Worm (Caenorhabditis elegans) whole organism, L4 larva: ENCODE data around the gene F52G3.1.

Experiments used
- F44E2.7 ChIP-seq: fragments of 200-800 bp; sonication (Bioruptor generic); IDR thresholded peaks from 2 replicates; pipeline ENCODE4 v2.1.2; 2022; ENCODE audit warnings: missing genetic modification characterization, missing compliant biosample characterization
- F49E8.2 ChIP-seq: sonication (generic microtip); optimal IDR thresholded peaks from 2 replicates; lab custom pipeline; 2016; ENCODE audit warnings: missing compliant biosample characterization, mild to moderate bottlenecking, missing genetic modification characterization, borderline replicate concordance
- R02D3.7 ChIP-seq: fragments of 150-350 bp; sonication (generic microtip); optimal IDR thresholded peaks from 3 replicates; lab custom pipeline; 2014; ENCODE audit warnings: missing biosample characterization, missing genetic modification characterization
- T20F7.1 ChIP-seq: fragments of 200-800 bp; sonication (Bioruptor generic); optimal IDR thresholded peaks from 2 replicates; lab custom pipeline; 2018; ENCODE audit warnings: mild to moderate bottlenecking, missing genetic modification characterization, missing compliant biosample characterization
- Y48G9A.11 ChIP-seq: fragments of 200-800 bp; sonication (Bioruptor generic); IDR thresholded peaks from 2 replicates; pipeline ENCODE4 v1.3.6; 2022; ENCODE audit warnings: missing genetic modification reagents, missing genetic modification characterization, missing compliant biosample characterization
- ZK546.5 ChIP-seq, 2 experiments: sonication (generic microtip); optimal IDR thresholded peaks; 2 replicates each; lab custom pipeline; 2017; ENCODE audit warnings: missing biosample characterization in 2 of 2, missing genetic modification characterization in 2 of 2
- aly-2 ChIP-seq: sonication (generic microtip); optimal IDR thresholded peaks from 2 replicates; lab custom pipeline; 2018; ENCODE audit warnings: missing biosample characterization, missing genetic modification characterization
- ceh-20 ChIP-seq: fragments of 200-800 bp; sonication (Bioruptor generic); IDR thresholded peaks from 2 replicates; pipeline ENCODE4 v1.3.6; 2022; ENCODE audit warnings: missing genetic modification reagents, missing genetic modification characterization, missing compliant biosample characterization
- ceh-32 ChIP-seq: sonication (generic microtip); optimal IDR thresholded peaks from 2 replicates; lab custom pipeline; 2016; ENCODE audit warnings: mild to moderate bottlenecking, missing genetic modification characterization, missing compliant biosample characterization; ENCODE audit not compliant: poor library complexity
- cey-2 ChIP-seq: sonication (generic microtip); optimal IDR thresholded peaks from 3 replicates; lab custom pipeline; 2017; ENCODE audit warnings: missing genetic modification characterization, mild to moderate bottlenecking, missing compliant biosample characterization, antibody characterized with exemption, borderline replicate concordance; ENCODE audit not compliant: insufficient read depth
- daf-12 ChIP-seq: fragments of 150-350 bp; optimal IDR thresholded peaks from 2 replicates; lab custom pipeline; 2014; ENCODE audit warnings: missing biosample characterization, missing genetic modification reagents, missing genetic modification characterization
- dmd-6 ChIP-seq: fragments of 200-800 bp; sonication (Bioruptor generic); IDR thresholded peaks from 2 replicates; pipeline ENCODE4 v1.3.6; 2022; ENCODE audit warnings: missing genetic modification reagents, missing genetic modification characterization, missing compliant biosample characterization
- dmd-9 ChIP-seq: fragments of 200-800 bp; sonication (Bioruptor generic); IDR thresholded peaks from 2 replicates; pipeline ENCODE4 v1.3.6; 2022; ENCODE audit warnings: missing genetic modification reagents, missing genetic modification characterization, missing compliant biosample characterization
- duxl-1 ChIP-seq: sonication (generic microtip); optimal IDR thresholded peaks from 2 replicates; lab custom pipeline; 2016; ENCODE audit warnings: mild to moderate bottlenecking, missing genetic modification characterization, moderate library complexity, missing compliant biosample characterization; ENCODE audit not compliant: poor library complexity
- egl-27 ChIP-seq: sonication (generic microtip); optimal IDR thresholded peaks from 3 replicates; lab custom pipeline; 2017; ENCODE audit warnings: missing biosample characterization, missing genetic modification reagents, missing genetic modification characterization
- egl-43 ChIP-seq: fragments of 200-800 bp; sonication (Bioruptor generic); IDR thresholded peaks from 2 replicates; pipeline ENCODE4 v1.3.6; 2022; ENCODE audit warnings: missing genetic modification reagents, missing genetic modification characterization, missing compliant biosample characterization
- fkh-10 ChIP-seq: fragments of 150-350 bp; optimal IDR thresholded peaks from 2 replicates; lab custom pipeline; 2014; ENCODE audit warnings: missing biosample characterization, missing genetic modification reagents, missing genetic modification characterization
- fos-1 ChIP-seq: fragments of 150-350 bp; optimal IDR thresholded peaks from 2 replicates; lab custom pipeline; 2014; ENCODE audit warnings: missing biosample characterization, missing genetic modification characterization
- hlh-30 ChIP-seq: sonication (generic microtip); optimal IDR thresholded peaks from 2 replicates; lab custom pipeline; 2017; ENCODE audit warnings: antibody characterized with exemption, mild to moderate bottlenecking, missing genetic modification characterization, missing compliant biosample characterization; ENCODE audit not compliant: insufficient read depth
- jun-1 ChIP-seq: fragments of 150-350 bp; optimal IDR thresholded peaks from 2 replicates; lab custom pipeline; 2014; ENCODE audit warnings: missing biosample characterization, missing genetic modification reagents, missing genetic modification characterization
- lin-13 ChIP-seq: fragments of 150-350 bp; optimal IDR thresholded peaks from 2 replicates; lab custom pipeline; 2014; ENCODE audit warnings: missing biosample characterization, missing genetic modification reagents, missing genetic modification characterization
- lin-15B ChIP-seq: fragments of 150-350 bp; sonication (generic microtip); optimal IDR thresholded peaks from 3 replicates; lab custom pipeline; 2014; ENCODE audit warnings: missing biosample characterization, missing genetic modification characterization
- lin-29 ChIP-seq: fragments of 200-800 bp; sonication (Bioruptor generic); IDR thresholded peaks from 2 replicates; pipeline ENCODE4 v1.3.6; 2022; ENCODE audit warnings: missing genetic modification reagents, missing genetic modification characterization, missing compliant biosample characterization
- lir-3 ChIP-seq: sonication (generic microtip); optimal IDR thresholded peaks from 2 replicates; lab custom pipeline; 2016; ENCODE audit warnings: mild to moderate bottlenecking, missing genetic modification characterization, missing compliant biosample characterization
- madf-5 ChIP-seq, 2 experiments: fragments of 200-800 bp; sonication (Bioruptor generic); IDR thresholded peaks; 2 replicates each; pipeline ENCODE4 v1.3.6; 2022; ENCODE audit warnings: missing compliant biosample characterization in 2 of 2, missing genetic modification characterization in 2 of 2
- mdt-29 ChIP-seq: fragments of 200-800 bp; sonication (Bioruptor generic); IDR thresholded peaks from 2 replicates; pipeline ENCODE4 v1.3.6; 2022; ENCODE audit warnings: missing genetic modification reagents, missing genetic modification characterization, missing compliant biosample characterization
- mep-1 ChIP-seq: fragments of 150-350 bp; sonication (generic microtip); optimal IDR thresholded peaks from 3 replicates; lab custom pipeline; 2014; ENCODE audit warnings: missing biosample characterization, missing genetic modification characterization
- mxl-2 ChIP-seq: fragments of 200-800 bp; sonication (Bioruptor generic); conservative IDR thresholded peaks from 2 replicates; pipeline ENCODE4 v1.3.6; 2022; ENCODE audit warnings: missing genetic modification reagents, missing genetic modification characterization, missing compliant biosample characterization
- mxl-3 ChIP-seq: fragments of 200-800 bp; sonication (Bioruptor generic); optimal IDR thresholded peaks from 2 replicates; lab custom pipeline; 2018; ENCODE audit warnings: mild to moderate bottlenecking, missing genetic modification characterization, missing compliant biosample characterization
- nhr-10 ChIP-seq: fragments of 150-350 bp; optimal IDR thresholded peaks from 2 replicates; lab custom pipeline; 2014; ENCODE audit warnings: missing biosample characterization, missing genetic modification characterization
- nhr-102 ChIP-seq: sonication (generic microtip); optimal IDR thresholded peaks from 2 replicates; lab custom pipeline; 2016; ENCODE audit warnings: mild to moderate bottlenecking, missing genetic modification characterization, moderate library complexity, missing compliant biosample characterization
- nhr-11 ChIP-seq: fragments of 150-350 bp; optimal IDR thresholded peaks from 2 replicates; lab custom pipeline; 2014; ENCODE audit warnings: missing biosample characterization, missing genetic modification characterization
- nhr-111 ChIP-seq: fragments of 200-800 bp; sonication (Bioruptor generic); optimal IDR thresholded peaks from 2 replicates; lab custom pipeline; 2018; ENCODE audit warnings: mild to moderate bottlenecking, missing genetic modification characterization, missing compliant biosample characterization
- nhr-25 ChIP-seq: sonication (generic microtip); optimal IDR thresholded peaks from 2 replicates; lab custom pipeline; 2017; ENCODE audit warnings: missing genetic modification characterization, mild to moderate bottlenecking, missing compliant biosample characterization, antibody characterized with exemption, moderate library complexity, borderline replicate concordance; ENCODE audit not compliant: insufficient read depth
- nhr-28 ChIP-seq: fragments of 150-350 bp; optimal IDR thresholded peaks from 2 replicates; lab custom pipeline; 2014; ENCODE audit warnings: missing biosample characterization, missing genetic modification characterization
- nhr-41 ChIP-seq: fragments of 200-800 bp; sonication (Bioruptor generic); IDR thresholded peaks from 2 replicates; pipeline ENCODE4 v1.3.6; 2022; ENCODE audit warnings: missing genetic modification reagents, missing genetic modification characterization, missing compliant biosample characterization
- rbr-2 ChIP-seq: sonication (generic microtip); optimal IDR thresholded peaks from 2 replicates; lab custom pipeline; 2016; ENCODE audit warnings: missing genotype, missing genetic modification characterization, missing compliant biosample characterization
- sdz-12 ChIP-seq: fragments of 200-800 bp; sonication (Bioruptor generic); optimal IDR thresholded peaks from 2 replicates; lab custom pipeline; 2018; ENCODE audit warnings: mild to moderate bottlenecking, missing genetic modification characterization, missing compliant biosample characterization
- skn-1 ChIP-seq: fragments of 150-350 bp; optimal IDR thresholded peaks from 2 replicates; lab custom pipeline; 2014; ENCODE audit warnings: missing biosample characterization, missing genetic modification characterization
- tag-97 ChIP-seq: fragments of 200-800 bp; sonication (Bioruptor generic); IDR thresholded peaks from 2 replicates; pipeline ENCODE4 v1.3.6; 2022; ENCODE audit warnings: missing genetic modification characterization, missing compliant biosample characterization
- unc-130 ChIP-seq: sonication (generic microtip); optimal IDR thresholded peaks from 2 replicates; lab custom pipeline; 2016; ENCODE audit warnings: missing genetic modification reagents, missing genetic modification characterization, missing compliant biosample characterization
- unc-62 ChIP-seq, 3 experiments: fragments of 150-350 bp in 1 of 3; sonication (generic microtip); optimal IDR thresholded peaks in 2 of 3; peaks in 1 of 3; 1 replicate in 1 of 3; 2 replicates in 2 of 3; lab custom pipeline; 2014 to 2017; ENCODE audit warnings: missing biosample characterization in 3 of 3, missing genetic modification characterization in 3 of 3, missing genetic modification reagents in 3 of 3, missing genotype in 1 of 3
- vab-7 ChIP-seq: fragments of 200-800 bp; sonication (Bioruptor generic); IDR thresholded peaks from 2 replicates; pipeline ENCODE4 v1.3.6; 2022; ENCODE audit warnings: missing genetic modification reagents, missing genetic modification characterization, missing compliant biosample characterization
- zag-1 ChIP-seq: fragments of 150-350 bp; optimal IDR thresholded peaks from 2 replicates; lab custom pipeline; 2014; ENCODE audit warnings: missing biosample characterization, missing genetic modification characterization
- zfp-2 ChIP-seq: sonication (generic microtip); optimal IDR thresholded peaks from 2 replicates; lab custom pipeline; 2016; ENCODE audit warnings: mild to moderate bottlenecking, missing genetic modification characterization, missing compliant biosample characterization
- ztf-7 ChIP-seq: fragments of 150-350 bp; optimal IDR thresholded peaks from 2 replicates; lab custom pipeline; 2014; ENCODE audit warnings: missing biosample characterization, missing genetic modification characterization

The F52G3.1 gene

DNA sequence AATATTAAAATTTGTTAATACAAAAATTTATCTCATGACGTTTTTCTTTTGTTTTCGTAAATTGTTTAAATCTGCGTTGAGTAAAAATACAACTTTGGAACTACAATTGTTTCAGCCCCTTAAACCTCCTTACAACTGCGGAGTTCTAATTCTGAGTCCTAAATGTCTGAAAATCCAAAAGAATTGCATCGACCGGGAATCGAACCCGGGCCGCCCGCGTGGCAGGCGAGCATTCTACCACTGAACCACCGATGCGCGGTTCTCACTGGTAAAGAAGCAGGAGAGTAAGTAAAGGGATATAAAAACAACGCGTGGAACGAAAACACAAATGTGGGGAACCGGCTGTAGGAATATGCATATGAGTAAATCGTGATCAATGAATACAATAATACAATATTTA is 35.6 kb upstream of the F52G3.1 start (continued):
- TF ChIP-seq lir-3 (tag; lab: Kevin White, UChicago) (no peak), egl-43 (GFP tag; lab: Robert Waterston, UW) (peak; percentile 91), daf-12 (tag; lab: Kevin White, UChicago) (no peak), zag-1 (tag; lab: Kevin White, UChicago) (no peak), T20F7.1 (GFP tag; lab: Kevin White, UChicago) (no peak), lin-15B (no peak)

DNA sequence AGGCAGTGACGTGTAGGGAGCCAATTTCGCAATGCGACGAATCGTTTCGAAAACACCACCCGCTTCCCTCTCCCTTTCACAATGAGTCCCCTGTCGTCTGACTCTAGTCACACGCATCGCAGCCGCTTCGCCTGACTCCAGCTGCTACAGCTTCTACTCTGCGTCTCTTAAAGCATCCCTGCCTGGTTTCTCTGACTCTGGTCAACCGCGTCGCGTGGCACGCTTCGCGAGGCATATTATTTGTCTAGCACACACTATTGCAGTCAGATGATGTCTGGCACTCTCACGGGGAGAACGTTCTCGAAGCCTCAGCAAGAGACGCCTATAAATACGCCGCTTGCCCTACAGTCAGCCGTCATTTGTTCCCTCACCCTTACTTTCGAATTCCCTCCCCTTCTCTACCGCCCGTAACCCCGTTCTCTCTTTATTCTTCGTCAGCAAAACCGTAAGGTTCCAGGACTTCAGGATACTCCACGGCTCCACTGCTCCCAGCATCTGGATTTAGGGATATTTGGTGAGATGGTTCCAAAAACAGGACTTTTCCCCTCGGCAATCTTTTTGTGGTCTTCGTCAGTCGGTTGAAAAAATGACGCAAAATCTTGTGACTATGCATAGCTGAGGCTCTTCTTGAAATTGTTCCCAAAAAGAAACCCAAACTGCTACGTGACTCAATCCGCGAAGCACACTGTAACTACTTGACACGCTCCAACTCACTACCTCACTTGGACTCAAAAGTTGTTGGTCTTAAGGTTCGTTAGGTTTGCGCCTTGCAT is 33.9 kb upstream of the F52G3.1 start:
- TF ChIP-seq dmd-6 (GFP tag; lab: Robert Waterston, UW) = peak; percentile 98
- TF ChIP-seq mep-1 (tag; lab: Kevin White, UChicago) = peak; percentile 99
- no peak for TF ChIP-seq cey-2
- TF ChIP-seq nhr-28 (tag; lab: Kevin White, UChicago) = peak; percentile 99
- peak; percentile 34 to 100 for TF ChIP-seq unc-62 (GFP tag; optimal IDR thresholded peaks at IDR 0.05 in 1 of 2; lab: Kevin White, UChicago)
- TF ChIP-seq unc-62 (tag; optimal IDR thresholded peaks at IDR 0.05; lab: Kevin White, UChicago) = no peak
- peak; percentile 98 for TF ChIP-seq ceh-20
- peak; percentile 90 for TF ChIP-seq egl-43 (GFP tag; lab: Robert Waterston, UW)
- TF ChIP-seq fkh-10 (GFP tag; lab: Kevin White, UChicago) = peak; percentile 81
- no peak for TF ChIP-seq aly-2 (tag; lab: Kevin White, UChicago)
- TF ChIP-seq zag-1 (tag; lab: Kevin White, UChicago) = peak; percentile 74
- TF ChIP-seq fos-1 (tag; lab: Kevin White, UChicago) = no peak
- peak; percentile 84 for TF ChIP-seq duxl-1 (tag; lab: Kevin White, UChicago)
- peak; percentile 76 for TF ChIP-seq zfp-2 (tag; lab: Kevin White, UChicago)
- peak; percentile 95 for TF ChIP-seq nhr-102 (tag; lab: Kevin White, UChicago)
- no peak for TF ChIP-seq lin-15B
- peak; percentile 85 for TF ChIP-seq nhr-10 (tag; lab: Kevin White, UChicago)
- peak; percentile 95 for TF ChIP-seq lin-13 (GFP tag; lab: Kevin White, UChicago)
- TF ChIP-seq jun-1 = peak; percentile 92
- peak in 1 of 2 experiments; percentile 32 for TF ChIP-seq ZK546.5 (tag; optimal IDR thresholded peaks at IDR 0.05; lab: Kevin White, UChicago)
- TF ChIP-seq madf-5 (GFP tag; IDR thresholded peaks at IDR 0.05; lab: Robert Waterston, UW) = 0 out of 4 replicates have a peak, but pooled peaks of 1 of the 2 experiments have one; percentile 29
- peak; percentile 85 for TF ChIP-seq vab-7 (GFP tag; lab: Robert Waterston, UW)
- no peak for TF ChIP-seq F44E2.7 (GFP tag; lab: Robert Waterston, UW)
- peak; percentile 66; the same call in 1 of the 2 replicates for TF ChIP-seq lin-29
- peak; percentile 87 for TF ChIP-seq egl-27
- TF ChIP-seq nhr-111 (GFP tag; lab: Kevin White, UChicago) = no peak
- TF ChIP-seq mxl-3 (GFP tag; lab: Kevin White, UChicago) = peak; percentile 82
- TF ChIP-seq rbr-2 (tag; lab: Kevin White, UChicago) = peak; percentile 97
- TF ChIP-seq ztf-7 = peak; percentile 81
- TF ChIP-seq mdt-29 (GFP tag; lab: Robert Waterston, UW) = peak; percentile 100
- TF ChIP-seq tag-97 (GFP tag; lab: Robert Waterston, UW) = no peak
- no peak for TF ChIP-seq Y48G9A.11
- TF ChIP-seq hlh-30 = peak; percentile 100
- TF ChIP-seq dmd-9 (GFP tag; lab: Robert Waterston, UW) = peak; percentile 76; the same call in 1 of the 2 replicates
- no peak for TF ChIP-seq F49E8.2 (tag; lab: Kevin White, UChicago)
- TF ChIP-seq sdz-12 (GFP tag; lab: Kevin White, UChicago) = peak; percentile 21
- peak; percentile 77 for TF ChIP-seq ceh-32 (tag; lab: Kevin White, UChicago)
- peak; percentile 47; the same call in 1 of the 2 replicates for TF ChIP-seq mxl-2 (GFP tag; lab: Robert Waterston, UW)
- TF ChIP-seq nhr-25 = peak; percentile 97
- peak; percentile 45 for TF ChIP-seq skn-1 (tag; lab: Kevin White, UChicago)
- TF ChIP-seq nhr-41 (GFP tag; lab: Robert Waterston, UW) = peak; percentile 16; the same call in 1 of the 2 replicates
- no peak for TF ChIP-seq unc-130
- peak; percentile 99 for TF ChIP-seq nhr-11 (tag; lab: Kevin White, UChicago)
- TF ChIP-seq R02D3.7 (tag; lab: Kevin White, UChicago) = no peak
